Fruit fly (Drosophila melanogaster): ENCODE data around the gene CG11693.
A peak's percentile ranks its signal among the peaks of the same experiment; 100 is the strongest.

The CG11693 gene

dm6 chr3R:8333768-8334470 lies 23.3 kb upstream of the CG11693 start, which contains the start of gene Poxm (continued):
- TF ChIP-seq fu2 (GFP tag; optimal IDR thresholded peaks at IDR 0.05) (no peak), CG11504 (tag; optimal IDR thresholded peaks at IDR 0.05) (peak; percentile 93), E2f1 (GFP tag; IDR thresholded peaks at IDR 0.05) (peak; percentile 91), tio (GFP tag; optimal IDR thresholded peaks at IDR 0.05) (peak; percentile 88), PHDP (tag; optimal IDR thresholded peaks at IDR 0.05) (peak; percentile 85), Spps (tag; optimal IDR thresholded peaks at IDR 0.05) (peak; percentile 88), D19A (tag; optimal IDR thresholded peaks at IDR 0.05) (peak; percentile 89), ind (GFP tag; optimal IDR thresholded peaks at IDR 0.05) (peak; percentile 86), NK7.1 (GFP tag; optimal IDR thresholded peaks at IDR 0.05) (no peak), Myb (GFP tag; optimal IDR thresholded peaks at IDR 0.05) (peak; percentile 19), chinmo (GFP tag; IDR thresholded peaks at IDR 0.05; ENCODE audit: partially characterized antibody) (no peak), CG6683 (GFP tag; optimal IDR thresholded peaks at IDR 0.05) (no peak), Oaz (GFP tag; IDR thresholded peaks at IDR 0.05) (peak; percentile 78), BEAF-32 (GFP tag; optimal IDR thresholded peaks at IDR 0.05) (peak; percentile 5), Hr3 (GFP tag; optimal IDR thresholded peaks at IDR 0.05) (peak; percentile 94), unpg (GFP tag; optimal IDR thresholded peaks at IDR 0.05) (peak; percentile 85), Dad (GFP tag; optimal IDR thresholded peaks at IDR 0.05) (peak; percentile 75), CG15696 (tag; optimal IDR thresholded peaks at IDR 0.05) (peak; percentile 94), Dfd (GFP tag; optimal IDR thresholded peaks at IDR 0.05) (peak in 1 of 2 experiments; percentile 83), CG1603 (tag; optimal IDR thresholded peaks at IDR 0.05) (peak; percentile 28), h (optimal IDR thresholded peaks at IDR 0.05) (no peak), wek (GFP tag; optimal IDR thresholded peaks at IDR 0.05) (no peak), Fer2 (tag; optimal IDR thresholded peaks at IDR 0.05) (peak; percentile 75), CG14965 (GFP tag; optimal IDR thresholded peaks at IDR 0.05; ENCODE audit: borderline replicate concordance) (no peak), fd64A (GFP tag; optimal IDR thresholded peaks at IDR 0.05) (no peak), CG13775 (GFP tag; optimal IDR thresholded peaks at IDR 0.05) (peak; percentile 87), Xrp1 (GFP tag; IDR thresholded peaks at IDR 0.05) (peak; percentile 91), Pdp1 (GFP tag; optimal IDR thresholded peaks at IDR 0.05) (peak; percentile 76 to 77), CG33213 (GFP tag; optimal IDR thresholded peaks at IDR 0.05) (peak; percentile 21), cato (GFP tag; optimal IDR thresholded peaks at IDR 0.05; ENCODE audit: borderline replicate concordance) (peak; percentile 89), cas (GFP tag; IDR thresholded peaks at IDR 0.05) (peak; percentile 64; the same call in 1 of the 2 replicates), CG2678 (tag; optimal IDR thresholded peaks at IDR 0.05) (peak; percentile 96), crp (GFP tag; optimal IDR thresholded peaks at IDR 0.05) (peak in 1 of 2 experiments; percentile 47), zfh2 (GFP tag; optimal IDR thresholded peaks at IDR 0.05) (peak; percentile 43), kni (GFP tag; optimal IDR thresholded peaks at IDR 0.05) (peak; percentile 52), CG31365 (tag; optimal IDR thresholded peaks at IDR 0.05) (no peak), Blimp-1 (GFP tag; optimal IDR thresholded peaks at IDR 0.05) (peak; percentile 87), YL-1 (GFP tag; optimal IDR thresholded peaks at IDR 0.05) (peak; percentile 21), Ssrp (tag; optimal IDR thresholded peaks at IDR 0.05) (peak; percentile 96), nerfin-1 (tag; optimal IDR thresholded peaks at IDR 0.05) (peak; percentile 90), stc (GFP tag; IDR thresholded peaks at IDR 0.05) (peak; percentile 81)

Measured in whole organism, embryonic.